Fruit fly (Drosophila melanogaster): ENCODE data around the gene noc.

Gene noc

DNA sequence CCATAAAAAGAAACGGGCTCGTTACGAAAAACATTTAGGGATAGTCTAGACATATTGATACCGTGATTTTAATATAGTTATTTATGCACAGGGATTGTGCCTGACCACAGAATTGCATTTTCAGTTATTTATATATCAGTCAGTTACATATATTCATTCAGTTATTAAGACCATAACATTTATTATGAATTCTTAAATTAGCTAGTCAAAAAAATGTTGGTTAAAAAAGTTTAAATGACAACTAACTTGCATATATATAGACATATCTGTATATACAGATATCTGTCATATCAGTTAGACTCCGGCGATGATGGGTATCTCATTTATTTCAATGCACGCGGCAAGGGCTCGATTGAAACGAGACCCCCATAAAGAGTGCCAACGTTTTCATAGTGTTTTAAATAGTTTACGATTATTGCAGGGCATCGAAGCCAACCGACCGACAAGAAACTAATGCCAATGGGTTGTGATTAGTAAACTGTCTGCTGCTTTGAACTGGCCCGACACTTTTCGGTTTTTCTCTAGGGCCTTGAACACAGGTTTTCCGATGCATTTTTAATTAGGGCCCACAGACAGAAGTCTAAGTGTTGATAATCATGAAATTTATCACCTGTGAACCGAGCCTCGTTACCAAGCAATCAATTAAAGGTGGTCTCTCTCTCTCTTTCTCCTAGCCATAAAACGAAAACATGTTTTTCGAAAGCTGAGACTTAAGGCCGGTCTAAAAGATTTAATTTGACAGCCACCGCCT, 27.8 kb upstream of the noc start (continued):
- TF ChIP-seq ap (GFP tag; IDR thresholded peaks at IDR 0.05) (0 out of 2 replicates have a peak, but pooled peaks have one; percentile 43), Taf1 (GFP tag; IDR thresholded peaks at IDR 0.05) (no peak), Meics (GFP tag; optimal IDR thresholded peaks at IDR 0.05) (peak; percentile 60), CG4424 (GFP tag; optimal IDR thresholded peaks at IDR 0.05) (peak; percentile 85), CG17361 (GFP tag; IDR thresholded peaks at IDR 0.05) (peak; percentile 92), CG3847 (GFP tag; IDR thresholded peaks at IDR 0.05) (no peak), Spps (tag; optimal IDR thresholded peaks at IDR 0.05) (peak; percentile 81), cg (GFP tag; optimal IDR thresholded peaks at IDR 0.05) (no peak), CG18764 (GFP tag; optimal IDR thresholded peaks at IDR 0.05) (peak; percentile 70), E2f1 (GFP tag; IDR thresholded peaks at IDR 0.05) (peak; percentile 77), CG3407 (GFP tag; optimal IDR thresholded peaks at IDR 0.05) (peak; percentile 71), HHEX (GFP tag; optimal IDR thresholded peaks at IDR 0.05) (peak; percentile 79), Myb (GFP tag; optimal IDR thresholded peaks at IDR 0.05) (no peak), CG13296 (GFP tag; optimal IDR thresholded peaks at IDR 0.05) (peak; percentile 32), CG11696 (GFP tag; IDR thresholded peaks at IDR 0.05) (0 out of 2 replicates have a peak, but pooled peaks have one; percentile 29), fru (optimal IDR thresholded peaks at IDR 0.05) (no peak), CG2678 (tag; optimal IDR thresholded peaks at IDR 0.05) (peak; percentile 89), CG12071 (GFP tag; optimal IDR thresholded peaks at IDR 0.05) (peak; percentile 45), NC2α (GFP tag; optimal IDR thresholded peaks at IDR 0.05) (no peak), Atf6 (GFP tag; IDR thresholded peaks at IDR 0.05) (peak; percentile 51; the same call in 1 of the 2 replicates), D19B (GFP tag; optimal IDR thresholded peaks at IDR 0.05) (peak; percentile 87), rib (GFP tag; IDR thresholded peaks at IDR 0.05) (no peak), jing (GFP tag; optimal IDR thresholded peaks at IDR 0.05) (peak; percentile 37), ATbp (GFP tag; optimal IDR thresholded peaks at IDR 0.05) (peak; percentile 62), z (GFP tag; IDR thresholded peaks at IDR 0.05) (no peak), dysf (GFP tag; IDR thresholded peaks at IDR 0.05) (0 out of 3 replicates have a peak, but pooled peaks have one; percentile 8), CG10209 (GFP tag; optimal IDR thresholded peaks at IDR 0.05) (peak; percentile 59), CG1603 (tag; optimal IDR thresholded peaks at IDR 0.05) (peak; percentile 52), CG2199 (GFP tag; IDR thresholded peaks at IDR 0.05) (0 out of 3 replicates have a peak, but pooled peaks have one; percentile 71), CG17912 (GFP tag; optimal IDR thresholded peaks at IDR 0.05) (no peak), CG11085 (GFP tag; IDR thresholded peaks at IDR 0.05) (no peak), grn (GFP tag; optimal IDR thresholded peaks at IDR 0.05) (peak; percentile 14), Optix (GFP tag; IDR thresholded peaks at IDR 0.05) (no peak), luna (GFP tag; optimal IDR thresholded peaks at IDR 0.05) (no peak), CrebB (tag; optimal IDR thresholded peaks at IDR 0.05) (peak; percentile 32), bowl (GFP tag; IDR thresholded peaks at IDR 0.05) (no peak), onecut (GFP tag; IDR thresholded peaks at IDR 0.05) (0 out of 2 replicates have a peak, but pooled peaks have one; percentile 21), CG14860 (GFP tag; IDR thresholded peaks at IDR 0.05; ENCODE audit: partially characterized antibody) (no peak), CG3995 (GFP tag; optimal IDR thresholded peaks at IDR 0.05) (no peak), Hr51 (GFP tag; optimal IDR thresholded peaks at IDR 0.05) (peak in 1 of 2 experiments; percentile 74), NFAT (GFP tag; IDR thresholded peaks at IDR 0.05) (no peak), repo (GFP tag; optimal IDR thresholded peaks at IDR 0.05) (no peak), CG6654 (GFP tag; optimal IDR thresholded peaks at IDR 0.05) (peak; percentile 56), CG18262 (tag; optimal IDR thresholded peaks at IDR 0.05) (peak; percentile 95), pros (GFP tag; optimal IDR thresholded peaks at IDR 0.05) (no peak), Fer2 (tag; optimal IDR thresholded peaks at IDR 0.05) (peak; percentile 21), CG9215 (GFP tag; IDR thresholded peaks at IDR 0.05) (0 out of 2 replicates have a peak, but pooled peaks have one; percentile 38), Doc3 (GFP tag; IDR thresholded peaks at IDR 0.05; ENCODE audit: partially characterized antibody) (no peak), cwo (GFP tag; optimal IDR thresholded peaks at IDR 0.05) (peak; percentile 57)

Data from whole organism, embryonic.